Worm (Caenorhabditis elegans) whole organism, L2 larva: ENCODE data around the gene Y43C5B.2.

ENCODE experiments used
- C34F6.9 ChIP-seq: fragments of 150-350 bp; optimal IDR thresholded peaks from 2 replicates; lab custom pipeline; 2014; ENCODE audit warnings: missing biosample characterization, missing genetic modification characterization
- F13H6.1 ChIP-seq: sonication (generic microtip); optimal IDR thresholded peaks from 2 replicates; lab custom pipeline; 2016; ENCODE audit warnings: missing genetic modification characterization, missing compliant biosample characterization
- R02D3.7 ChIP-seq: fragments of 150-350 bp; optimal IDR thresholded peaks from 2 replicates; lab custom pipeline; 2014; ENCODE audit warnings: missing biosample characterization, missing genetic modification characterization
- Y55F3AM.14 ChIP-seq: fragments of 200-800 bp; sonication (Bioruptor generic); optimal IDR thresholded peaks from 2 replicates; lab custom pipeline; 2018; ENCODE audit warnings: mild to moderate bottlenecking, missing genetic modification characterization, missing compliant biosample characterization
- ZK546.5 ChIP-seq: sonication (generic microtip); optimal IDR thresholded peaks from 2 replicates; lab custom pipeline; 2017; ENCODE audit warnings: missing biosample characterization, missing genetic modification characterization
- alr-1 ChIP-seq: fragments of 150-350 bp; optimal IDR thresholded peaks from 2 replicates; lab custom pipeline; 2014; ENCODE audit warnings: missing biosample characterization, missing genetic modification characterization
- aly-2 ChIP-seq: fragments of 150-350 bp; optimal IDR thresholded peaks from 2 replicates; lab custom pipeline; 2014; ENCODE audit warnings: missing biosample characterization, missing genetic modification characterization
- ama-1 ChIP-seq: fragments of 150-350 bp; optimal IDR thresholded peaks from 2 replicates; lab custom pipeline; 2018; ENCODE audit warnings: inconsistent platforms
- blmp-1 ChIP-seq: sonication (generic microtip); optimal IDR thresholded peaks from 2 replicates; lab custom pipeline; 2017; ENCODE audit warnings: missing genetic modification characterization, mild to moderate bottlenecking, missing compliant biosample characterization, antibody characterized with exemption, moderate library complexity; ENCODE audit not compliant: insufficient read depth
- ceh-16 ChIP-seq: fragments of 150-350 bp; optimal IDR thresholded peaks from 2 replicates; lab custom pipeline; 2014; ENCODE audit warnings: missing biosample characterization, missing genetic modification characterization
- ceh-82 ChIP-seq: fragments of 150-350 bp; optimal IDR thresholded peaks from 2 replicates; lab custom pipeline; 2014; ENCODE audit warnings: missing biosample characterization, missing genetic modification characterization
- crh-2 ChIP-seq: sonication (generic microtip); optimal IDR thresholded peaks from 2 replicates; lab custom pipeline; 2017; ENCODE audit warnings: missing biosample characterization, missing genetic modification characterization
- dmd-4 ChIP-seq: sonication (generic microtip); optimal IDR thresholded peaks from 2 replicates; lab custom pipeline; 2017; ENCODE audit warnings: missing biosample characterization, missing genetic modification characterization
- egl-27 ChIP-seq: sonication (generic microtip); optimal IDR thresholded peaks from 3 replicates; lab custom pipeline; 2017; ENCODE audit warnings: missing biosample characterization, missing genetic modification reagents, missing genetic modification characterization
- elt-1 ChIP-seq: fragments of 150-350 bp; optimal IDR thresholded peaks from 2 replicates; lab custom pipeline; 2014; ENCODE audit warnings: missing biosample characterization, missing genetic modification characterization
- elt-3 ChIP-seq: sonication (generic microtip); optimal IDR thresholded peaks from 2 replicates; lab custom pipeline; 2017; ENCODE audit warnings: missing biosample characterization, missing genetic modification characterization
- fos-1 ChIP-seq: fragments of 150-350 bp; optimal IDR thresholded peaks from 2 replicates; lab custom pipeline; 2014; ENCODE audit warnings: missing biosample characterization, missing genetic modification characterization
- gmeb-1 ChIP-seq: fragments of 150-350 bp; optimal IDR thresholded peaks from 2 replicates; lab custom pipeline; 2014; ENCODE audit warnings: missing biosample characterization, missing genetic modification characterization
- lin-11 ChIP-seq: fragments of 150-350 bp; sonication (generic microtip); optimal IDR thresholded peaks from 2 replicates; lab custom pipeline; 2014; ENCODE audit warnings: missing biosample characterization, missing genetic modification characterization, inconsistent platforms, mixed read lengths
- lin-13 ChIP-seq: fragments of 150-350 bp; optimal IDR thresholded peaks from 2 replicates; lab custom pipeline; 2014; ENCODE audit warnings: missing biosample characterization, missing genetic modification reagents, missing genetic modification characterization
- lin-39 ChIP-seq: fragments of 150-350 bp; optimal IDR thresholded peaks from 2 replicates; lab custom pipeline; 2014; ENCODE audit warnings: missing biosample characterization, missing genetic modification reagents, missing genetic modification characterization
- lsy-2 ChIP-seq, 2 experiments: fragments of 150-350 bp in 1 of 2; sonication (generic microtip) in 1 of 2; optimal IDR thresholded peaks; 2 replicates each; lab custom pipeline; 2014 to 2017; ENCODE audit warnings: missing biosample characterization in 2 of 2, missing genetic modification characterization in 2 of 2
- mab-5 ChIP-seq: fragments of 150-350 bp; optimal IDR thresholded peaks from 2 replicates; lab custom pipeline; 2014; ENCODE audit warnings: missing biosample characterization, missing genetic modification characterization
- mbf-1 ChIP-seq: sonication (generic microtip); optimal IDR thresholded peaks from 2 replicates; lab custom pipeline; 2017; ENCODE audit warnings: missing biosample characterization, missing genetic modification characterization
- mdl-1 ChIP-seq, 2 experiments: fragments of 150-350 bp in 1 of 2; sonication (generic microtip) in 1 of 2; optimal IDR thresholded peaks; 2 replicates each; lab custom pipeline; 2017; ENCODE audit warnings: missing biosample characterization in 2 of 2, missing genetic modification characterization in 2 of 2
- nhr-10 ChIP-seq: sonication (generic microtip); optimal IDR thresholded peaks from 2 replicates; lab custom pipeline; 2017; ENCODE audit warnings: missing biosample characterization, missing genetic modification characterization
- nhr-11 ChIP-seq: fragments of 150-350 bp; optimal IDR thresholded peaks from 2 replicates; lab custom pipeline; 2014; ENCODE audit warnings: missing biosample characterization, missing genetic modification characterization
- nhr-12 ChIP-seq: fragments of 150-350 bp; optimal IDR thresholded peaks from 2 replicates; lab custom pipeline; 2014; ENCODE audit warnings: missing biosample characterization, missing genetic modification characterization
- nhr-129 ChIP-seq: fragments of 150-350 bp; optimal IDR thresholded peaks from 2 replicates; lab custom pipeline; 2014; ENCODE audit warnings: missing biosample characterization, missing genetic modification characterization
- nhr-21 ChIP-seq: fragments of 150-350 bp; optimal IDR thresholded peaks from 2 replicates; lab custom pipeline; 2014; ENCODE audit warnings: missing biosample characterization, missing genetic modification characterization
- nhr-23 ChIP-seq: fragments of 150-350 bp; optimal IDR thresholded peaks from 2 replicates; lab custom pipeline; 2014; ENCODE audit warnings: missing biosample characterization, missing genetic modification reagents, missing genetic modification characterization
- nhr-237 ChIP-seq: fragments of 150-350 bp; optimal IDR thresholded peaks from 2 replicates; lab custom pipeline; 2014; ENCODE audit warnings: missing biosample characterization, missing genetic modification characterization
- nhr-25 ChIP-seq: fragments of 150-350 bp; sonication (generic microtip); optimal IDR thresholded peaks from 3 replicates; lab custom pipeline; 2014; ENCODE audit warnings: missing biosample characterization, missing genetic modification characterization
- nhr-6 ChIP-seq: fragments of 150-350 bp; optimal IDR thresholded peaks from 2 replicates; lab custom pipeline; 2014; ENCODE audit warnings: missing biosample characterization, missing genetic modification characterization
- nhr-77 ChIP-seq: fragments of 150-350 bp; optimal IDR thresholded peaks from 2 replicates; lab custom pipeline; 2014; ENCODE audit warnings: missing biosample characterization, missing genetic modification characterization
- peb-1 ChIP-seq: fragments of 150-350 bp; optimal IDR thresholded peaks from 2 replicates; lab custom pipeline; 2014; ENCODE audit warnings: missing biosample characterization, missing genetic modification characterization
- sem-4 ChIP-seq: fragments of 150-350 bp; optimal IDR thresholded peaks from 2 replicates; lab custom pipeline; 2014; ENCODE audit warnings: missing biosample characterization, missing genetic modification reagents, missing genetic modification characterization
- skn-1 ChIP-seq: sonication (generic microtip); optimal IDR thresholded peaks from 2 replicates; lab custom pipeline; 2017; ENCODE audit warnings: missing biosample characterization, missing genetic modification characterization
- sma-3 ChIP-seq: sonication (generic microtip); optimal IDR thresholded peaks from 2 replicates; lab custom pipeline; 2016; ENCODE audit warnings: missing genetic modification reagents, missing genetic modification characterization, missing compliant biosample characterization
- sma-9 ChIP-seq, 2 experiments: fragments of 150-350 bp in 1 of 2; sonication (generic microtip) in 1 of 2; optimal IDR thresholded peaks; 2 replicates each; lab custom pipeline; 2014 to 2016; ENCODE audit warnings: missing genetic modification characterization in 2 of 2, mild to moderate bottlenecking in 1 of 2, missing biosample characterization in 1 of 2, missing compliant biosample characterization in 1 of 2, missing genetic modification reagents in 1 of 2, moderate library complexity in 1 of 2
- snpc-4 ChIP-seq: fragments of 150-350 bp; optimal IDR thresholded peaks from 2 replicates; lab custom pipeline; 2014; ENCODE audit warnings: missing biosample characterization, missing genetic modification characterization
- unc-39 ChIP-seq: fragments of 150-350 bp; optimal IDR thresholded peaks from 2 replicates; lab custom pipeline; 2014; ENCODE audit warnings: missing biosample characterization, missing genetic modification characterization
- unc-55 ChIP-seq: fragments of 150-350 bp; sonication (generic microtip); optimal IDR thresholded peaks from 3 replicates; lab custom pipeline; 2014; ENCODE audit warnings: missing biosample characterization, missing genetic modification reagents, missing genetic modification characterization
- unc-62 ChIP-seq: fragments of 150-350 bp; optimal IDR thresholded peaks from 2 replicates; lab custom pipeline; 2014; ENCODE audit warnings: missing biosample characterization, missing genetic modification reagents, missing genetic modification characterization
- zag-1 ChIP-seq: fragments of 150-350 bp; optimal IDR thresholded peaks from 2 replicates; lab custom pipeline; 2014; ENCODE audit warnings: missing biosample characterization, missing genetic modification characterization
- ztf-1 ChIP-seq: fragments of 200-800 bp; sonication (Bioruptor generic); conservative IDR thresholded peaks from 2 replicates; pipeline ENCODE4 v1.3.6; 2022; ENCODE audit warnings: missing genetic modification characterization, missing compliant biosample characterization
- ztf-11 ChIP-seq: sonication (generic microtip); optimal IDR thresholded peaks from 2 replicates; lab custom pipeline; 2017; ENCODE audit warnings: missing biosample characterization, missing genetic modification characterization
- ztf-4 ChIP-seq: fragments of 150-350 bp; optimal IDR thresholded peaks from 2 replicates; lab custom pipeline; 2014; ENCODE audit warnings: missing biosample characterization, missing genetic modification characterization

Y43C5B.2 gene

ce11 chrIV:10374601-10375000 is 22.5 kb upstream of the Y43C5B.2 start, which contains the start of gene mask-1:
TSS of gene mask-1 (plus strand) at chrIV:10374901.
- TF ChIP-seq nhr-6 (tag; lab: Kevin White, UChicago): no peak
- no peak for TF ChIP-seq egl-27 (tag; lab: Kevin White, UChicago)
- no peak for TF ChIP-seq F13H6.1 (tag; lab: Kevin White, UChicago)
- TF ChIP-seq, all 48 proteins: peak for 0

ce11 chrIV:10373772-10374288 is 21.7 kb upstream of the Y43C5B.2 start, which contains the start of gene mpz-5:
TSS of gene mpz-5 (minus strand) at chrIV:10373822.
- TF ChIP-seq ztf-1 (no peak), fos-1 (tag; lab: Kevin White, UChicago) (peak; percentile 46), nhr-12 (tag; lab: Kevin White, UChicago) (no peak), nhr-11 (tag; lab: Kevin White, UChicago) (no peak), mdl-1 (tag; optimal IDR thresholded peaks at IDR 0.05; lab: Kevin White, UChicago) (no peak), elt-1 (tag; lab: Kevin White, UChicago) (no peak), peb-1 (tag; lab: Kevin White, UChicago) (no peak), elt-3 (no peak), skn-1 (tag; lab: Kevin White, UChicago) (no peak), nhr-21 (tag; lab: Kevin White, UChicago) (peak; percentile 17), sma-9 (GFP tag; optimal IDR thresholded peaks at IDR 0.05; lab: Kevin White, UChicago) (peak; percentile 38), sma-9 (tag; optimal IDR thresholded peaks at IDR 0.05; lab: Kevin White, UChicago) (no peak), unc-55 (peak; percentile 78), aly-2 (tag; lab: Kevin White, UChicago) (no peak), snpc-4 (no peak), crh-2 (peak; percentile 94), ceh-16 (tag; lab: Kevin White, UChicago) (no peak), mbf-1 (tag; lab: Kevin White, UChicago) (no peak), ztf-4 (no peak), sem-4 (tag; lab: Kevin White, UChicago) (peak; percentile 9), gmeb-1 (peak; percentile 83), egl-27 (tag; lab: Kevin White, UChicago) (peak; percentile 46), F13H6.1 (tag; lab: Kevin White, UChicago) (peak; percentile 52), dmd-4 (tag; lab: Kevin White, UChicago) (no peak), nhr-77 (tag; lab: Kevin White, UChicago) (no peak), lin-11 (tag; lab: Kevin White, UChicago) (peak; percentile 47), ceh-82 (tag; lab: Kevin White, UChicago) (no peak), sma-3 (GFP tag; lab: Kevin White, UChicago) (peak; percentile 68), Y55F3AM.14 (no peak), nhr-25 (peak; percentile 80), ZK546.5 (tag; lab: Kevin White, UChicago) (no peak), ama-1 (lab: Kevin White, UChicago) (peak; percentile 9), ztf-11 (tag; lab: Kevin White, UChicago) (no peak), lsy-2 (tag; optimal IDR thresholded peaks at IDR 0.05; lab: Kevin White, UChicago) (peak; percentile 72 to 87), C34F6.9 (tag; lab: Kevin White, UChicago) (peak; percentile 92), zag-1 (tag; lab: Kevin White, UChicago) (no peak), mab-5 (tag; lab: Kevin White, UChicago) (peak; percentile 17), R02D3.7 (tag; lab: Kevin White, UChicago) (no peak), alr-1 (tag; lab: Kevin White, UChicago) (no peak), nhr-129 (tag; lab: Kevin White, UChicago) (peak; percentile 48), nhr-23 (no peak), unc-39 (tag; lab: Kevin White, UChicago) (no peak), unc-62 (no peak), lin-13 (GFP tag; lab: Kevin White, UChicago) (peak; percentile 71), blmp-1 (tag; lab: Kevin White, UChicago) (no peak), nhr-6 (tag; lab: Kevin White, UChicago) (peak; percentile 43), lin-39 (tag; lab: Kevin White, UChicago) (no peak), nhr-10 (no peak), nhr-237 (tag; lab: Kevin White, UChicago) (no peak)
